Worm (Caenorhabditis elegans) whole organism, L3 larva: ENCODE results near the gene pqn-74.

Experiments
- R02D3.7 ChIP-seq: fragments of 150-350 bp; optimal IDR thresholded peaks from 2 replicates; lab custom pipeline; 2014; ENCODE audit warnings: missing biosample characterization, missing genetic modification characterization
- aly-2 ChIP-seq: fragments of 150-350 bp; optimal IDR thresholded peaks from 2 replicates; lab custom pipeline; 2014; ENCODE audit warnings: missing biosample characterization, missing genetic modification characterization
- ama-1 ChIP-seq: fragments of 150-350 bp; optimal IDR thresholded peaks from 2 replicates; lab custom pipeline; 2018
- ceh-16 ChIP-seq: sonication (generic microtip); optimal IDR thresholded peaks from 2 replicates; lab custom pipeline; 2017; ENCODE audit warnings: missing biosample characterization, missing genetic modification characterization
- ceh-28 ChIP-seq: fragments of 150-350 bp; optimal IDR thresholded peaks from 2 replicates; lab custom pipeline; 2014; ENCODE audit warnings: missing biosample characterization, missing genetic modification reagents, missing genetic modification characterization
- ceh-82 ChIP-seq: fragments of 150-350 bp; optimal IDR thresholded peaks from 2 replicates; lab custom pipeline; 2014; ENCODE audit warnings: missing biosample characterization, missing genetic modification characterization
- daf-12 ChIP-seq: fragments of 150-350 bp; optimal IDR thresholded peaks from 2 replicates; lab custom pipeline; 2014; ENCODE audit warnings: missing biosample characterization, missing genetic modification reagents, missing genetic modification characterization
- elt-1 ChIP-seq: fragments of 150-350 bp; optimal IDR thresholded peaks from 2 replicates; lab custom pipeline; 2014; ENCODE audit warnings: missing biosample characterization, missing genetic modification characterization
- elt-2 ChIP-seq: sonication (generic microtip); optimal IDR thresholded peaks from 2 replicates; lab custom pipeline; 2016; ENCODE audit warnings: missing genetic modification reagents, mild to moderate bottlenecking, missing genetic modification characterization, missing compliant biosample characterization
- elt-3 ChIP-seq, 3 experiments: fragments of 150-350 bp in 1 of 3; sonication (generic microtip) in 2 of 3; optimal IDR thresholded peaks; 2 replicates in 2 of 3; 4 replicates in 1 of 3; lab custom pipeline; 2014 to 2017; ENCODE audit warnings: missing biosample characterization in 3 of 3, missing genetic modification characterization in 3 of 3
- eor-1 ChIP-seq, 2 experiments: fragments of 150-350 bp; optimal IDR thresholded peaks; 2 replicates each; lab custom pipeline; 2014 to 2018; ENCODE audit warnings: missing biosample characterization in 2 of 2, missing genetic modification characterization in 2 of 2
- fos-1 ChIP-seq: fragments of 150-350 bp; optimal IDR thresholded peaks from 2 replicates; lab custom pipeline; 2014; ENCODE audit warnings: missing biosample characterization, missing genetic modification characterization
- hmg-11 ChIP-seq: sonication (generic microtip); optimal IDR thresholded peaks from 2 replicates; lab custom pipeline; 2016; ENCODE audit warnings: missing genetic modification characterization, missing compliant biosample characterization
- jun-1 ChIP-seq: fragments of 150-350 bp; optimal IDR thresholded peaks from 2 replicates; lab custom pipeline; 2014; ENCODE audit warnings: missing biosample characterization, missing genetic modification reagents, missing genetic modification characterization
- lin-15B ChIP-seq: fragments of 150-350 bp; optimal IDR thresholded peaks from 2 replicates; lab custom pipeline; 2014; ENCODE audit warnings: missing biosample characterization, missing genetic modification characterization
- lsy-12 ChIP-seq: sonication (generic microtip); optimal IDR thresholded peaks from 2 replicates; lab custom pipeline; 2016; ENCODE audit warnings: mild to moderate bottlenecking, missing genetic modification characterization, missing compliant biosample characterization
- nhr-11 ChIP-seq: fragments of 150-350 bp; optimal IDR thresholded peaks from 2 replicates; lab custom pipeline; 2014; ENCODE audit warnings: missing biosample characterization, missing genetic modification characterization
- nhr-12 ChIP-seq: fragments of 150-350 bp; optimal IDR thresholded peaks from 2 replicates; lab custom pipeline; 2014; ENCODE audit warnings: missing biosample characterization, missing genetic modification characterization
- nhr-23 ChIP-seq: fragments of 150-350 bp; optimal IDR thresholded peaks from 2 replicates; lab custom pipeline; 2014; ENCODE audit warnings: missing biosample characterization, missing genetic modification reagents, missing genetic modification characterization
- nhr-237 ChIP-seq: fragments of 150-350 bp; optimal IDR thresholded peaks from 2 replicates; lab custom pipeline; 2014; ENCODE audit warnings: missing biosample characterization, missing genetic modification characterization
- nhr-25 ChIP-seq: sonication (generic microtip); optimal IDR thresholded peaks from 2 replicates; lab custom pipeline; 2017; ENCODE audit warnings: missing biosample characterization, missing genetic modification characterization
- nhr-67 ChIP-seq: fragments of 150-350 bp; optimal IDR thresholded peaks from 2 replicates; lab custom pipeline; 2014; ENCODE audit warnings: missing biosample characterization, missing genetic modification characterization
- nhr-76 ChIP-seq: fragments of 150-350 bp; sonication (generic microtip); optimal IDR thresholded peaks from 5 replicates; lab custom pipeline; 2014; ENCODE audit warnings: missing biosample characterization, missing genetic modification characterization
- pha-4 ChIP-seq: fragments of 150-350 bp; optimal IDR thresholded peaks from 2 replicates; lab custom pipeline; 2014; ENCODE audit warnings: missing biosample characterization, missing genetic modification reagents, missing genetic modification characterization
- pqm-1 ChIP-seq: fragments of 150-350 bp; optimal IDR thresholded peaks from 2 replicates; lab custom pipeline; 2017; ENCODE audit warnings: missing biosample characterization, missing genetic modification characterization, inconsistent platforms
- skn-1 ChIP-seq: fragments of 150-350 bp; optimal IDR thresholded peaks from 2 replicates; lab custom pipeline; 2014; ENCODE audit warnings: missing biosample characterization, missing genetic modification characterization
- snpc-4 ChIP-seq: fragments of 150-350 bp; optimal IDR thresholded peaks from 2 replicates; lab custom pipeline; 2014; ENCODE audit warnings: missing biosample characterization, missing genetic modification characterization
- tbx-2 ChIP-seq: sonication (generic microtip); optimal IDR thresholded peaks from 2 replicates; lab custom pipeline; 2016; ENCODE audit warnings: mild to moderate bottlenecking, missing genetic modification characterization, missing compliant biosample characterization
- unc-39 ChIP-seq: sonication (generic microtip); optimal IDR thresholded peaks from 4 replicates; lab custom pipeline; 2017; ENCODE audit warnings: missing biosample characterization, missing genetic modification characterization
- unc-62 ChIP-seq: fragments of 150-350 bp; sonication (generic microtip); optimal IDR thresholded peaks from 4 replicates; lab custom pipeline; 2014; ENCODE audit warnings: missing biosample characterization, missing genetic modification reagents, missing genetic modification characterization
- ztf-4 ChIP-seq: fragments of 150-350 bp; optimal IDR thresholded peaks from 2 replicates; lab custom pipeline; 2014; ENCODE audit warnings: missing biosample characterization, missing genetic modification characterization

Gene pqn-74

DNA sequence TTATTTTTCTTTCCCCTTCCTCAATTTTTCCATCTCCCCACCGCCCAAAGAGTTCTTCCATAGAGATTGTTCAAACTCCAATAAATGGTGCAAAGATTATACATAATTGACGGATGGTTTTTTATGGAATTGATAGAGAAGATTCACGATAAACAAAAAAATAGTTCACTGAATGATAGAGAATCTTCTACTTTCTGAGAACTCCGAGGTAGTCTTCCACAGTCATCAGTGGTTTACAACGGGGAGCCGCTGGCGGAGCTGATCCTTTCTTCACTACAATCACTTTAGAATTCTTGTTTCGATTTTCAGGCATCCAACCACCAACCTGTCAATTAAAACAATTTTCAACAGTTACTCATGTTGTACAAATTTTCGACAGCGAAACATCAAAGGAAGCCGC lies 24.8 kb upstream of the pqn-74 start:
- no peak for TF ChIP-seq nhr-237 (tag; lab: Kevin White, UChicago)
- TF ChIP-seq, all 47 proteins: peak for 0

- TF ChIP-seq snpc-4 (tag; lab: Kevin White, UChicago) (no peak), ztf-4 (tag; lab: Kevin White, UChicago) (no peak), nhr-23 (tag; lab: Kevin White, UChicago) (no peak), elt-1 (tag; lab: Kevin White, UChicago) (no peak), ceh-28 (tag; lab: Kevin White, UChicago) (no peak), lsy-12 (tag; lab: Kevin White, UChicago) (no peak), lin-15B (no peak), nhr-237 (tag; lab: Kevin White, UChicago) (no peak), fos-1 (tag; lab: Kevin White, UChicago) (no peak), skn-1 (no peak), ceh-82 (tag; lab: Kevin White, UChicago) (no peak)
Measured at ce11 chrIV:13354044-13354443, 22.8 kb upstream of the pqn-74 start.

DNA sequence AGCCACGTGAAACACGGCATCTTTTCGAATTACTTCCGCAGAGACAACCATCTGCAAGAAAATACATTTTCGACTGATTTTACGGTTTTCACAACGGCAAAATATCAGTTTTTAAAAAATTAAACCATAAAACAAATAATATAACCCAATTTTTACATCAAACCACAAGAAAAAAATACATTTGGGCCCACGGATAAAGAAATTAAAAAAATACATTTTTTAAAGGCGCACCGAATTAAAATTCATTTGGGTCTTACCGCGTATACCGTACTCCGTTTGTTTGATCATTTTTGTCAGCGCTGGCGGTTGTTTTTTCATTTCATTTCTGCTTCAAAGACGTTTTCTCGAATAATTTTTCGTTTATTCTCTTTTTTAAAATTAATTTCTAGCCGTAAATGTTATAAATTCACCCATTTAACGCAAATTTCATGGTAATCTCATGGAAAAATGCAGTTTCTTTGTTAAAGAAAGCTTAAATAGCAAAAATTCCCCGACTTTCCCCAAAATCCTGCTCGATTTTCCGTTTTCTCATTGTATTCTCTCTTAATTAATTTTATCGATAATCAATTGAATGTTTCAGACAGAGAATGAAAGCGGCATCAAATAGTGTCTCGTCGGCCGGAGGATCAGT lies 22.1 kb upstream of the pqn-74 start, which contains the start of the genes rec-8 and mex-5:
TSS of gene rec-8 (minus strand) at position 51 of the 631 bp plus-strand sequence.
TSS of gene mex-5 (plus strand) at position 581 of the 631 bp plus-strand sequence.
- TF ChIP-seq elt-1 (tag; lab: Kevin White, UChicago) (peak; percentile 80), tbx-2 (tag; lab: Kevin White, UChicago) (no peak), nhr-76 (tag; lab: Kevin White, UChicago) (no peak), hmg-11 (no peak), snpc-4 (tag; lab: Kevin White, UChicago) (no peak)

DNA sequence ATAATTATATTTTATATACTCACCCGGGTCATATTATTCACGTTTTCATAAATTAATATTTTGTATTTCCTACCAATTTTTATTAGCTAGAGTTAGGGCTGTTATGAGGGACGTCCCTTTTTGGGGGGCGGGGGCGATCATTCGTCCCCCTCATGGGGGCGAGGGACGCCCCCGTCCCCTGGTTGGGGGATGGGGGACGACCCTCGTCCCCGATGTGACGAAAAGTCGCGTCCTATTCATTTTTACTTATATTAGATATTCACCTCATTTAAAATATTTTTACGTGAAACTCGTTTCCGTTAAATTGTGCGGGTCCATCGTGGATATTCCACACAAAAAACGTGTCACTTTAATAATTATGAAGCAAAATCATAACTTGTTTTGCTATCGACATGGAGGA lies 17.4 kb upstream of the pqn-74 start, which contains the start of gene W02A2.12:
TSS of gene W02A2.12 (minus strand) at position 240 of the 400 bp plus-strand sequence.
- no peak for TF ChIP-seq nhr-25 (tag; lab: Kevin White, UChicago)
- no peak for TF ChIP-seq unc-62 (GFP tag; lab: Kevin White, UChicago)
- no peak for TF ChIP-seq nhr-76 (tag; lab: Kevin White, UChicago)
- TF ChIP-seq R02D3.7 (tag; lab: Kevin White, UChicago): no peak
- TF ChIP-seq ztf-4 (tag; lab: Kevin White, UChicago): no peak
- no peak for TF ChIP-seq elt-2 (tag; lab: Kevin White, UChicago)
- no peak for TF ChIP-seq aly-2 (tag; lab: Kevin White, UChicago)
- TF ChIP-seq elt-3 (tag; optimal IDR thresholded peaks at IDR 0.05; lab: Kevin White, UChicago): no peak
- no peak for TF ChIP-seq ceh-28 (tag; lab: Kevin White, UChicago)
- TF ChIP-seq, all 47 proteins: peak for 0

- TF ChIP-seq R02D3.7 (tag; lab: Kevin White, UChicago): no peak
- no peak for TF ChIP-seq elt-1 (tag; lab: Kevin White, UChicago)
- no peak for TF ChIP-seq skn-1
- no peak for TF ChIP-seq nhr-67
- no peak for TF ChIP-seq eor-1 (tag; optimal IDR thresholded peaks at IDR 0.05; lab: Kevin White, UChicago)
- TF ChIP-seq jun-1 (tag; lab: Kevin White, UChicago): peak; percentile 60
- TF ChIP-seq unc-39 (tag; lab: Kevin White, UChicago): no peak
- TF ChIP-seq aly-2 (tag; lab: Kevin White, UChicago): no peak
- no peak for TF ChIP-seq tbx-2 (tag; lab: Kevin White, UChicago)
- TF ChIP-seq elt-2 (tag; lab: Kevin White, UChicago): peak; percentile 89
- TF ChIP-seq ceh-16 (tag; lab: Kevin White, UChicago): no peak
- TF ChIP-seq nhr-11: no peak
- TF ChIP-seq daf-12 (tag; lab: Kevin White, UChicago): no peak
- peak; percentile 99 for TF ChIP-seq pqm-1 (tag; lab: Kevin White, UChicago)
- no peak for TF ChIP-seq ama-1 (lab: Kevin White, UChicago)
- peak; percentile 87 for TF ChIP-seq pha-4
Measured at ce11 chrIV:13347232-13347715, 16.1 kb upstream of the pqn-74 start, which contains the start of gene W02A2.9. Gene W02A2.9, plus strand, starts transcription at chrIV:13347665.

DNA sequence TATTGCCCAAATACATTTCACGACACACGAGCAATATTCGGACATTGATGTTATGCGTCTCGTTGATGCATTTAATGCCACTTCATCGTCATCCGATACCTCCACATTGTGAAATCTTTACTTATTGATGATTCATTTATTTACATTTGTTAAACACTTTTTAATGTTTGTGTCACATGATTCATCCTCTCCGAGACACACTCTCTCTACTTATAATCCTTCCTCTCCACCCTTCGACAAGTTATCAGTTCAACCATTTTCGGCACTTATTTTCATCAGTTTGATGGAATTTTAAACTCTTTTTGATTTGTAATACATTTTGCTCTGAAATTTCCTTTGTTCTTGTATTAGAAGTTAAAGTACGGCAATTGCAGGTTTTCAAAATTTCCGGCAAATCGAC lies 14.9 kb upstream of the pqn-74 start:
- TF ChIP-seq hmg-11 (no peak), R02D3.7 (tag; lab: Kevin White, UChicago) (no peak), lsy-12 (tag; lab: Kevin White, UChicago) (no peak), pha-4 (peak; percentile 99), lin-15B (no peak), pqm-1 (tag; lab: Kevin White, UChicago) (peak; percentile 64), fos-1 (tag; lab: Kevin White, UChicago) (peak; percentile 36), nhr-12 (tag; lab: Kevin White, UChicago) (no peak), elt-2 (tag; lab: Kevin White, UChicago) (peak; percentile 66), jun-1 (tag; lab: Kevin White, UChicago) (peak; percentile 85)
- TF ChIP-seq, all 47 proteins: peak for 5
